Worm (Caenorhabditis elegans) whole organism, L3 larva: ENCODE data around the gene dpy-4.

ENCODE experiments used
- ceh-9 ChIP-seq: sonication (generic microtip); optimal IDR thresholded peaks from 2 replicates; lab custom pipeline; 2018; ENCODE audit warnings: missing biosample characterization, missing genetic modification characterization
- elt-2 ChIP-seq: sonication (generic microtip); optimal IDR thresholded peaks from 2 replicates; lab custom pipeline; 2016; ENCODE audit warnings: missing genetic modification reagents, mild to moderate bottlenecking, missing genetic modification characterization, missing compliant biosample characterization
- unc-62 ChIP-seq: fragments of 150-350 bp; sonication (generic microtip); optimal IDR thresholded peaks from 4 replicates; lab custom pipeline; 2014; ENCODE audit warnings: missing biosample characterization, missing genetic modification reagents, missing genetic modification characterization

DNA sequence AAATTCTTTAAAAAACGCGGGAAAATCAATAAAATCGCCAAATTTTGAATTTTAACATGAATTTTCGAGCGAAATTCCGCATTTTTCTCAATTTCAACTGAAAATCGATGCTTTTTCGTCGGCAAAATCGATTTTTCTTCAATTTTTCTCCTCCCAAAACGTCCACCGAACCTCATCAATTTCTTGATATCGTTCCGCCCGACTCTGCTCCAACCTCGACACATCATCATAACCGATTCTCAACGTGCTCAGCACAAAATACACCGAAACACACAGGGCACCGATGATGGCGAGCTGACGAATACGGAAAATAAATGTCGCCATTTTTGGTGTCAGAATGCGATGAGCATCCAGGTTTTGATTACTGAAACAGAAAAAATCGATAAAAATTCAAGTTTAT is 28.0 kb downstream of the dpy-4 start, which contains the start of gene Y41E3.1:
- TF ChIP-seq elt-2 (no peak), unc-62 (GFP tag; lab: Kevin White, UChicago) (no peak), ceh-9 (no peak)
